Worm (Caenorhabditis elegans): Measurements from ENCODE around the gene K09E9.1.

Gene K09E9.1

ce11 chrX:15604236-15604635, 16.1 kb upstream of the K09E9.1 start:
- peak; percentile 0 for TF ChIP-seq sma-9 (GFP tag; optimal IDR thresholded peaks at IDR 0.05)
- no peak for TF ChIP-seq sma-9 (tag; optimal IDR thresholded peaks at IDR 0.05)
- TF ChIP-seq nhr-21 (tag; optimal IDR thresholded peaks at IDR 0.05) = no peak

DNA sequence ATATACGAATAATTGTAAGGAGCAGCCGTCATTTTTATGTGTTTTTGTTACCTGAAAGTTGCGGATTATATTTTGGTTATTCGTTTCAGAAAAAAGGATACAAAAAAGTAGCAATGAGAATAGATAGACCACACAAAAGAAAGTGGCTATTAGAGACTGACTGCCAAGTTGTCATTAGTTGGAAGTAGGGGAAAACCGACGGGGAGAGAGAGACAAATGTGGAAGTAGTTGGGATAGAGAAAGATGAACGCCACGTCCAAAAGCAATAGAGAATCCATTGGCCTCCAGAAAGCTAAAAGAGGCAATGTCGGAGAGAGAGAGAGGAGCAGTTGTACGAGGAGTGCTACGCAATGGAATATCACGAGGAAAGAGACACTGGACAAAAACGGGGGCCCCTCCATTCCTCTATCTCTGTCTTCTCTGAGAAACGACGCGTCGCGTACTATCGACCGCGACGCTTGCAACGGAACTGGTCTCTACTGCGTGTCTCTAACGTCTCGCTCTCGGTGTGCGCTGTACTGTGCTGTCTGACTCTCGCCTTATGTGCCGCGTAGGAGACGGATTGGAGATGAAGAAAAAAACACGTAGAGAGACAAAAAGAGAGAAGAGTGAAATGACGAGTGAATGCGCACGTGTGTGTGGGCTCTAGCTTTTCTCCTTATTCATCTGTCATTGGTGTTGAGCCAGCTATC, 13.6 kb upstream of the K09E9.1 start, which contains the start of gene rab-14:
TSS of gene rab-14 (minus strand) at position 51 of the 692 bp plus-strand sequence.
- TF ChIP-seq unc-62 (GFP tag; optimal IDR thresholded peaks at IDR 0.05) = no peak
- no peak for TF ChIP-seq R02D3.7 (tag; optimal IDR thresholded peaks at IDR 0.05)
- no peak for TF ChIP-seq nhr-23 (tag; optimal IDR thresholded peaks at IDR 0.05)
- TF ChIP-seq skn-1 (tag; optimal IDR thresholded peaks at IDR 0.05) = no peak
- TF ChIP-seq ceh-16 (tag; optimal IDR thresholded peaks at IDR 0.05) = peak; percentile 21
- peak; percentile 84 for TF ChIP-seq zag-1 (tag; optimal IDR thresholded peaks at IDR 0.05)
- peak; percentile 80 for TF ChIP-seq F13H6.1 (tag; optimal IDR thresholded peaks at IDR 0.05)
- TF ChIP-seq peb-1 (tag; optimal IDR thresholded peaks at IDR 0.05) = no peak
- no peak for TF ChIP-seq ztf-11 (tag; optimal IDR thresholded peaks at IDR 0.05)
- TF ChIP-seq lsy-2 (tag; optimal IDR thresholded peaks at IDR 0.05) = peak; percentile 24 to 81
- TF ChIP-seq gmeb-1 (tag; optimal IDR thresholded peaks at IDR 0.05) = peak; percentile 51
- TF ChIP-seq dmd-4 (tag; optimal IDR thresholded peaks at IDR 0.05) = no peak
- TF ChIP-seq unc-39 (tag; optimal IDR thresholded peaks at IDR 0.05) = no peak
- no peak for TF ChIP-seq nhr-237 (tag; optimal IDR thresholded peaks at IDR 0.05)
- no peak for TF ChIP-seq ZK546.5 (tag; optimal IDR thresholded peaks at IDR 0.05)
- TF ChIP-seq C34F6.9 (tag; optimal IDR thresholded peaks at IDR 0.05) = peak; percentile 61
- no peak for TF ChIP-seq alr-1 (tag; optimal IDR thresholded peaks at IDR 0.05)
- TF ChIP-seq aly-2 (tag; optimal IDR thresholded peaks at IDR 0.05) = no peak
- no peak for TF ChIP-seq mbf-1 (tag; optimal IDR thresholded peaks at IDR 0.05)
- peak; percentile 59 for TF ChIP-seq fos-1 (tag; optimal IDR thresholded peaks at IDR 0.05)
- peak; percentile 78 for TF ChIP-seq unc-55 (GFP tag; optimal IDR thresholded peaks at IDR 0.05)
- TF ChIP-seq nhr-12 (tag; optimal IDR thresholded peaks at IDR 0.05) = no peak
- peak; percentile 59 to 94 for TF ChIP-seq mdl-1 (tag; optimal IDR thresholded peaks at IDR 0.05)
- peak; percentile 27 for TF ChIP-seq ceh-82 (tag; optimal IDR thresholded peaks at IDR 0.05)
- no peak for TF ChIP-seq nhr-11 (tag; optimal IDR thresholded peaks at IDR 0.05)
- peak; percentile 41 for TF ChIP-seq mab-5 (tag; optimal IDR thresholded peaks at IDR 0.05)
- peak; percentile 70 for TF ChIP-seq nhr-21 (tag; optimal IDR thresholded peaks at IDR 0.05)
- TF ChIP-seq blmp-1 (tag; optimal IDR thresholded peaks at IDR 0.05; ENCODE audit: insufficient read depth) = no peak
- peak; percentile 66 for TF ChIP-seq lin-11 (tag; optimal IDR thresholded peaks at IDR 0.05)
- TF ChIP-seq nhr-6 (tag; optimal IDR thresholded peaks at IDR 0.05) = no peak
- peak; percentile 51 for TF ChIP-seq sma-9 (GFP tag; optimal IDR thresholded peaks at IDR 0.05)
- TF ChIP-seq sma-9 (tag; optimal IDR thresholded peaks at IDR 0.05) = no peak
- TF ChIP-seq nhr-77 (tag; optimal IDR thresholded peaks at IDR 0.05) = no peak
- TF ChIP-seq lin-39 (tag; optimal IDR thresholded peaks at IDR 0.05) = no peak
- peak; percentile 70 for TF ChIP-seq Y55F3AM.14 (GFP tag; optimal IDR thresholded peaks at IDR 0.05)
- peak; percentile 89 for TF ChIP-seq nhr-129 (tag; optimal IDR thresholded peaks at IDR 0.05)
- peak; percentile 51 for TF ChIP-seq egl-27 (tag; optimal IDR thresholded peaks at IDR 0.05)
- TF ChIP-seq nhr-25 (tag; optimal IDR thresholded peaks at IDR 0.05) = peak; percentile 52
- peak; percentile 34 for TF ChIP-seq sma-3 (GFP tag; optimal IDR thresholded peaks at IDR 0.05)
- TF ChIP-seq ama-1 (optimal IDR thresholded peaks at IDR 0.05) = no peak
- no peak for TF ChIP-seq elt-1 (tag; optimal IDR thresholded peaks at IDR 0.05)
- peak; percentile 76 for TF ChIP-seq crh-2 (tag; optimal IDR thresholded peaks at IDR 0.05)
- no peak for TF ChIP-seq nhr-10 (tag; optimal IDR thresholded peaks at IDR 0.05)
- TF ChIP-seq ztf-4 (tag; optimal IDR thresholded peaks at IDR 0.05) = peak; percentile 70
- peak; percentile 81 for TF ChIP-seq sem-4 (tag; optimal IDR thresholded peaks at IDR 0.05)
- TF ChIP-seq ztf-1 (GFP tag; conservative IDR thresholded peaks at IDR 0.05) = no peak
- peak; percentile 66 for TF ChIP-seq lin-13 (GFP tag; optimal IDR thresholded peaks at IDR 0.05)
- TF ChIP-seq elt-3 (tag; optimal IDR thresholded peaks at IDR 0.05) = no peak
- peak; percentile 29 for TF ChIP-seq snpc-4 (tag; optimal IDR thresholded peaks at IDR 0.05)

Measured in whole organism, L2 larva.